Fruit fly (Drosophila melanogaster): ENCODE results near the gene Adgf-A2.

Adgf-A2 gene

dm6 chr3L:17742531-17742930 is 21.4 kb downstream of the Adgf-A2 start:
- TF ChIP-seq CTCF (optimal IDR thresholded peaks at IDR 0.05) (no peak), CG8478 (optimal IDR thresholded peaks at IDR 0.05) (no peak)

- no peak for TF ChIP-seq CG8478 (optimal IDR thresholded peaks at IDR 0.05)
- TF ChIP-seq CTCF (optimal IDR thresholded peaks at IDR 0.05): no peak
Observed at dm6 chr3L:17740471-17740870, 23.5 kb downstream of the Adgf-A2 start, which contains the start of gene CG7460. CG7460 (plus strand) TSS chr3L:17740540.

dm6 chr3L:17739627-17740026 is 24.3 kb downstream of the Adgf-A2 start:
- no peak for TF ChIP-seq CG8478 (optimal IDR thresholded peaks at IDR 0.05)
- peak; percentile 13 to 14 for TF ChIP-seq CTCF (optimal IDR thresholded peaks at IDR 0.05)

dm6 chr3L:17729278-17729677 is 34.7 kb downstream of the Adgf-A2 start, which contains the start of gene CG6052:
CG6052 (minus strand) TSS chr3L:17729378.
- no peak for TF ChIP-seq CG8478 (optimal IDR thresholded peaks at IDR 0.05)
- TF ChIP-seq CTCF (optimal IDR thresholded peaks at IDR 0.05): no peak

dm6 chr3L:17719754-17720153 is 44.2 kb downstream of the Adgf-A2 start, which contains the start of gene CheB74a:
CheB74a (minus strand) TSS chr3L:17719854.
- TF ChIP-seq CTCF (optimal IDR thresholded peaks at IDR 0.05): no peak
- TF ChIP-seq CG8478 (optimal IDR thresholded peaks at IDR 0.05): no peak

Measured in S2 (cell line).